Fruit fly (Drosophila melanogaster) whole organism, embryonic: ENCODE data around the gene CG10343.
A peak's percentile ranks its signal among the peaks of the same experiment; 100 is the strongest.

ENCODE experiments used
- Bdp1 ChIP-seq: fragments of 200-800 bp; sonication (Bioruptor generic); optimal IDR thresholded peaks from 3 replicates; lab custom pipeline; 2016; ENCODE audit warnings: missing biosample characterization, missing genetic modification characterization
- CG10321 ChIP-seq: fragments of 200-800 bp; sonication (Bioruptor generic); IDR thresholded peaks from 2 replicates; pipeline ENCODE4 v1.3.6; 2022; ENCODE audit warnings: missing biosample characterization, missing genetic modification characterization
- CG10543 ChIP-seq: fragments of 200-800 bp; sonication (Bioruptor generic); optimal IDR thresholded peaks from 3 replicates; lab custom pipeline; 2017; ENCODE audit warnings: missing biosample characterization, mild to moderate bottlenecking, missing genetic modification characterization, moderate library complexity
- CG11085 ChIP-seq: fragments of 200-800 bp; sonication (Bioruptor generic); IDR thresholded peaks from 2 replicates; pipeline ENCODE4 v1.3.6; 2022; ENCODE audit warnings: missing biosample characterization, missing genetic modification characterization
- CG11504 ChIP-seq: fragments of 200-800 bp; sonication (Bioruptor generic); optimal IDR thresholded peaks from 3 replicates; lab custom pipeline; 2019; ENCODE audit warnings: missing biosample characterization, mild to moderate bottlenecking, missing genetic modification characterization, moderate library complexity
- CG11695 ChIP-seq: fragments of 200-800 bp; sonication (Bioruptor generic); IDR thresholded peaks from 3 replicates; pipeline ENCODE4 v1.3.6; 2022; ENCODE audit warnings: missing biosample characterization, missing genetic modification characterization
- CG11723 ChIP-seq: fragments of 200-800 bp; sonication (Bioruptor generic); optimal IDR thresholded peaks from 2 replicates; lab custom pipeline; 2017; ENCODE audit warnings: missing biosample characterization, mild to moderate bottlenecking, missing genetic modification characterization
- CG12104 ChIP-seq: fragments of 200-800 bp; sonication (Bioruptor generic); optimal IDR thresholded peaks from 3 replicates; lab custom pipeline; 2016; ENCODE audit warnings: missing biosample characterization, missing genetic modification characterization
- CG1233 ChIP-seq: fragments of 200-800 bp; sonication (Bioruptor generic); optimal IDR thresholded peaks from 4 replicates; lab custom pipeline; 2018; ENCODE audit warnings: missing biosample characterization, mild to moderate bottlenecking, missing genetic modification characterization
- CG13296 ChIP-seq: fragments of 200-800 bp; sonication (Bioruptor generic); optimal IDR thresholded peaks from 3 replicates; lab custom pipeline; 2018; ENCODE audit warnings: missing biosample characterization, mild to moderate bottlenecking, missing genetic modification characterization
- CG2889 ChIP-seq: fragments of 200-800 bp; sonication (Bioruptor generic); IDR thresholded peaks from 3 replicates; pipeline ENCODE4 v1.3.6; 2022; ENCODE audit warnings: missing biosample characterization, missing genetic modification characterization
- CG31388 ChIP-seq: fragments of 200-800 bp; sonication (Bioruptor generic); optimal IDR thresholded peaks from 2 replicates; lab custom pipeline; 2016; ENCODE audit warnings: missing biosample characterization, missing genetic modification characterization
- CG31441 ChIP-seq: fragments of 200-800 bp; sonication (Bioruptor generic); IDR thresholded peaks from 2 replicates; pipeline ENCODE4 v1.3.6; 2022; ENCODE audit warnings: missing biosample characterization, missing genetic modification characterization
- CG3163 ChIP-seq: fragments of 200-800 bp; sonication (Bioruptor generic); optimal IDR thresholded peaks from 3 replicates; lab custom pipeline; 2016; ENCODE audit warnings: missing biosample characterization, missing genetic modification characterization
- CG33557 ChIP-seq: fragments of 200-800 bp; sonication (Bioruptor generic); optimal IDR thresholded peaks from 2 replicates; lab custom pipeline; 2019; ENCODE audit warnings: missing biosample characterization, mild to moderate bottlenecking, missing genetic modification characterization, moderate library complexity
- CG3847 ChIP-seq: fragments of 200-800 bp; sonication (Bioruptor generic); IDR thresholded peaks from 2 replicates; pipeline ENCODE4 v1.3.6; 2022; ENCODE audit warnings: missing biosample characterization, missing genetic modification characterization
- CG6654 ChIP-seq: fragments of 200-800 bp; sonication (Bioruptor generic); optimal IDR thresholded peaks from 2 replicates; lab custom pipeline; 2017; ENCODE audit warnings: missing biosample characterization, mild to moderate bottlenecking, missing genetic modification characterization
- CG6683 ChIP-seq: fragments of 200-800 bp; sonication (Bioruptor generic); optimal IDR thresholded peaks from 2 replicates; lab custom pipeline; 2017; ENCODE audit warnings: missing biosample characterization, mild to moderate bottlenecking, missing genetic modification characterization, missing genetic modification reagents
- CG7745 ChIP-seq: fragments of 200-800 bp; sonication (Bioruptor generic); optimal IDR thresholded peaks from 2 replicates; lab custom pipeline; 2018; ENCODE audit warnings: missing biosample characterization, mild to moderate bottlenecking, missing genetic modification characterization, moderate library complexity
- CG7928 ChIP-seq: fragments of 200-800 bp; sonication (Bioruptor generic); optimal IDR thresholded peaks from 2 replicates; lab custom pipeline; 2017; ENCODE audit warnings: missing biosample characterization, mild to moderate bottlenecking, missing genetic modification characterization
- CG9609 ChIP-seq: fragments of 200-800 bp; sonication (Bioruptor generic); optimal IDR thresholded peaks from 3 replicates; lab custom pipeline; 2016; ENCODE audit warnings: missing biosample characterization, missing genetic modification characterization
- CG9727 ChIP-seq: fragments of 200-800 bp; sonication (Bioruptor generic); optimal IDR thresholded peaks from 3 replicates; lab custom pipeline; 2017; ENCODE audit warnings: missing biosample characterization, mild to moderate bottlenecking, missing genetic modification characterization
- CG9876 ChIP-seq: fragments of 200-800 bp; sonication (Bioruptor generic); optimal IDR thresholded peaks from 2 replicates; lab custom pipeline; 2016; ENCODE audit warnings: missing biosample characterization, missing genetic modification characterization
- Chrac-16 ChIP-seq: fragments of 200-800 bp; sonication (Bioruptor generic); optimal IDR thresholded peaks from 3 replicates; lab custom pipeline; 2016; ENCODE audit warnings: missing biosample characterization, missing genetic modification characterization
- Deaf1 ChIP-seq: fragments of 200-800 bp; optimal IDR thresholded peaks from 3 replicates; lab custom pipeline; 2019; ENCODE audit warnings: missing biosample characterization, mild to moderate bottlenecking, missing genetic modification characterization, moderate library complexity
- MBD-R2 ChIP-seq: fragments of 200-800 bp; sonication (Bioruptor generic); IDR thresholded peaks from 2 replicates; pipeline ENCODE4 v1.3.6; 2022; ENCODE audit warnings: missing biosample characterization, missing genetic modification characterization
- Mrtf ChIP-seq: fragments of 200-800 bp; sonication (Bioruptor generic); IDR thresholded peaks from 3 replicates; pipeline ENCODE4 v1.3.6; 2022; ENCODE audit warnings: missing biosample characterization, missing genetic modification characterization
- Neu2 ChIP-seq: fragments of 200-800 bp; sonication (Bioruptor generic); optimal IDR thresholded peaks from 3 replicates; lab custom pipeline; 2016; ENCODE audit warnings: missing biosample characterization, missing genetic modification characterization, borderline replicate concordance
- Side ChIP-seq: fragments of 200-800 bp; sonication (Bioruptor generic); optimal IDR thresholded peaks from 2 replicates; lab custom pipeline; 2016; ENCODE audit warnings: missing biosample characterization, missing genetic modification characterization
- ara ChIP-seq: fragments of 200-800 bp; sonication (Bioruptor generic); IDR thresholded peaks from 2 replicates; pipeline ENCODE4 v1.3.6; 2022; ENCODE audit warnings: missing biosample characterization, missing genetic modification characterization
- bab2 ChIP-seq: fragments of 200-800 bp; sonication (Bioruptor generic); optimal IDR thresholded peaks from 2 replicates; lab custom pipeline; 2016; ENCODE audit warnings: missing biosample characterization, missing genetic modification characterization
- chm ChIP-seq: fragments of 200-800 bp; sonication (Bioruptor generic); IDR thresholded peaks from 2 replicates; pipeline ENCODE4 v1.3.6; 2022; ENCODE audit warnings: missing biosample characterization, missing genetic modification characterization
- corto ChIP-seq: fragments of 200-800 bp; sonication (Bioruptor generic); optimal IDR thresholded peaks from 2 replicates; lab custom pipeline; 2016; ENCODE audit warnings: missing biosample characterization, mild to moderate bottlenecking, missing genetic modification characterization, moderate library complexity
- fru ChIP-seq: fragments of >200 bp; optimal IDR thresholded peaks from 2 replicates; lab custom pipeline; 2017
- gce ChIP-seq: fragments of 200-800 bp; sonication (Bioruptor generic); IDR thresholded peaks from 3 replicates; pipeline ENCODE4 v1.3.6; 2022; ENCODE audit warnings: missing biosample characterization, missing genetic modification characterization
- her ChIP-seq: fragments of 200-800 bp; sonication (Bioruptor generic); optimal IDR thresholded peaks from 2 replicates; lab custom pipeline; 2016; ENCODE audit warnings: missing biosample characterization, missing genetic modification characterization
- insv ChIP-seq, 2 experiments: fragments of 200-800 bp; sonication (Bioruptor generic); optimal IDR thresholded peaks; 3 replicates each; lab custom pipeline; 2016 to 2018; ENCODE audit warnings: missing biosample characterization in 2 of 2, missing genetic modification characterization in 2 of 2
- lmd ChIP-seq: fragments of 200-800 bp; sonication (Bioruptor generic); IDR thresholded peaks from 2 replicates; pipeline ENCODE4 v1.3.6; 2022; ENCODE audit warnings: missing biosample characterization, missing genetic modification characterization
- mld ChIP-seq: fragments of 200-800 bp; sonication (Bioruptor generic); IDR thresholded peaks from 3 replicates; pipeline ENCODE4 v1.3.6; 2022; ENCODE audit warnings: missing biosample characterization, missing genetic modification characterization; ENCODE audit not compliant: partially characterized antibody
- onecut ChIP-seq: fragments of 200-800 bp; sonication (Bioruptor generic); IDR thresholded peaks from 2 replicates; pipeline ENCODE4 v1.3.6; 2022; ENCODE audit warnings: missing biosample characterization, missing genetic modification characterization
- pita ChIP-seq: fragments of 200-800 bp; sonication (Bioruptor generic); optimal IDR thresholded peaks from 2 replicates; lab custom pipeline; 2017; ENCODE audit warnings: missing biosample characterization, mild to moderate bottlenecking, missing genetic modification characterization
- pum ChIP-seq: fragments of 200-800 bp; sonication (Bioruptor generic); optimal IDR thresholded peaks from 2 replicates; lab custom pipeline; 2016; ENCODE audit warnings: missing biosample characterization, missing genetic modification characterization
- pzg ChIP-seq: fragments of 200-800 bp; sonication (Bioruptor generic); optimal IDR thresholded peaks from 3 replicates; lab custom pipeline; 2018; ENCODE audit warnings: missing biosample characterization, mild to moderate bottlenecking, missing genetic modification characterization, moderate library complexity
- stwl ChIP-seq: fragments of 200-800 bp; sonication (Bioruptor generic); optimal IDR thresholded peaks from 3 replicates; lab custom pipeline; 2018; ENCODE audit warnings: missing biosample characterization, mild to moderate bottlenecking, missing genetic modification characterization, moderate library complexity
- sug ChIP-seq: fragments of 200-800 bp; optimal IDR thresholded peaks from 2 replicates; lab custom pipeline; 2019; ENCODE audit warnings: missing biosample characterization, mild to moderate bottlenecking, missing genetic modification characterization, moderate library complexity
- trem ChIP-seq: fragments of 200-800 bp; optimal IDR thresholded peaks from 3 replicates; lab custom pipeline; 2019; ENCODE audit warnings: missing biosample characterization, mild to moderate bottlenecking, missing genetic modification characterization, moderate library complexity
- tx ChIP-seq: fragments of 200-800 bp; sonication (Bioruptor generic); optimal IDR thresholded peaks from 2 replicates; lab custom pipeline; 2016; ENCODE audit warnings: missing biosample characterization, missing genetic modification characterization
- vvl ChIP-seq: fragments of 200-800 bp; sonication (Bioruptor generic); IDR thresholded peaks from 2 replicates; pipeline ENCODE4 v1.3.6; 2022; ENCODE audit warnings: missing biosample characterization, missing genetic modification characterization
- wor ChIP-seq: fragments of 200-800 bp; sonication (Bioruptor generic); IDR thresholded peaks from 2 replicates; pipeline ENCODE4 v1.3.6; 2022; ENCODE audit warnings: missing biosample characterization, missing genetic modification characterization

Gene CG10343

DNA sequence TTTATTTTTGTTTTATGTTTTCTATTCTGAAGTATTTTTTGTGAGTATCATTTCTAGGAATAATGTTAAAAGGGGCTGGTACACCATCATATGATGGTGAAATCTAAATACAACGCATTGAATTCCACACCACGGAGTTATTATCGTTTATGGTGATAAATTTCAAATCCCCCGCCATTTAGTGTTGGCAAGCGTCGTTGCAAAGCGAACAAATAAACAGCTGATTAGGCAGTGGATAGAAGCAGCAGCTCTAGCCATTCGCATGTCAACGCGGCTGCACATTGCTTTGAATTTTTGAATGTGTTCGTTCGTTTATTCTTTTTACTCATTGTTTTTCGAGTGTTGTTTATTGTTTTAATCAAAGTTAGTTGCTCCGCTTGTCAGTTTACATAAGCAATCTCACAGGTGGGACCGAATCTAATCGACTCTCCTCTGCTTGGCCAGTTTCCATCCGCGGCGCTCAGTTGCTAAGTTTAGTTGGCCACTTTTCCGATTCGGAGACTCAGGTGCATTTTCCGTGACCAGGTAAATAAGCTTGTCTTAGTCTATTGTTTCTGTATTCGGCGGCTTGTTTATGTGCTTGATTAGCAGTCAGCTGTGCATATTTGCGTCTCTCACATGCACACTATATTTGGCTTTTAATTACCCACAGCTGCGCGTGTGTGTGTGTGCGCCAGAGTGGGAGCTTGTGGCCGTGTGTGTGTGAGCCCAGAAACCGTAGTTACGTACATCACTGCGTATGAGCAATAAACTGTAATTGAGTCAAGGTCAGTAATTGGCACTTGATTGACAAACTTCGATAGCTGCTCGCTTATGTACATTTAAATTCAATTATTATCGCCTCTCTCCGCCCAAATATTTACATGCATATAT, 26.1 kb upstream of the CG10343 start, which contains the start of the genes Mst36Fa and CG31751 (continued):
- TF ChIP-seq CG11695 (GFP tag; lab: Robert Waterston, UW) (peak; percentile 71), trem (tag; lab: Kevin White, UChicago) (peak; percentile 7), wor (GFP tag; lab: Robert Waterston, UW) (no peak), CG13296 (peak; percentile 89), CG1233 (GFP tag; lab: Kevin White, UChicago) (peak; percentile 87), CG10543 (GFP tag; lab: Kevin White, UChicago) (peak; percentile 90), Side (GFP tag; lab: Kevin White, UChicago) (peak; percentile 75), Chrac-16 (no peak), lmd (GFP tag; lab: Robert Waterston, UW) (peak; percentile 39; the same call in 1 of the 2 replicates), CG11085 (0 out of 2 replicates have a peak, but pooled peaks have one; percentile 30), CG7928 (GFP tag; lab: Kevin White, UChicago) (peak; percentile 58), pita (GFP tag; lab: Kevin White, UChicago) (no peak), insv (GFP tag; optimal IDR thresholded peaks at IDR 0.05; lab: Kevin White, UChicago) (peak in 1 of 2 experiments; percentile 66), CG9876 (GFP tag; lab: Kevin White, UChicago) (peak; percentile 50), CG11723 (GFP tag; lab: Kevin White, UChicago) (peak; percentile 86), vvl (GFP tag; lab: Robert Waterston, UW) (peak; percentile 46; the same call in 1 of the 2 replicates), ara (GFP tag; lab: Robert Waterston, UW) (peak; percentile 19; the same call in 1 of the 2 replicates), onecut (GFP tag; lab: Robert Waterston, UW) (peak; percentile 74), CG12104 (GFP tag; lab: Kevin White, UChicago) (peak; percentile 73), MBD-R2 (GFP tag; lab: Robert Waterston, UW) (peak; percentile 81), CG9609 (GFP tag; lab: Kevin White, UChicago) (peak; percentile 71), Neu2 (GFP tag; lab: Kevin White, UChicago) (no peak), gce (GFP tag; lab: Robert Waterston, UW) (peak; percentile 44; the same call in 1 of the 3 replicates), CG9727 (GFP tag; lab: Kevin White, UChicago) (peak; percentile 77), sug (peak; percentile 96), mld (GFP tag; lab: Robert Waterston, UW) (no peak), pum (GFP tag; lab: Kevin White, UChicago) (peak; percentile 54), Mrtf (GFP tag; lab: Robert Waterston, UW) (peak; percentile 29; the same call in 1 of the 3 replicates), fru (lab: Kevin White, UChicago) (no peak), pzg (GFP tag; lab: Kevin White, UChicago) (peak; percentile 88), her (peak; percentile 80), CG10321 (GFP tag; lab: Robert Waterston, UW) (no peak), CG3163 (GFP tag; lab: Kevin White, UChicago) (peak; percentile 67), Bdp1 (GFP tag; lab: Kevin White, UChicago) (peak; percentile 76), CG33557 (GFP tag; lab: Kevin White, UChicago) (peak; percentile 36), chm (GFP tag; lab: Robert Waterston, UW) (peak; percentile 74), tx (peak; percentile 78), CG6654 (GFP tag; lab: Kevin White, UChicago) (peak; percentile 29), CG11504 (tag; lab: Kevin White, UChicago) (peak; percentile 67), CG7745 (tag; lab: Kevin White, UChicago) (peak; percentile 54), CG6683 (GFP tag; lab: Kevin White, UChicago) (peak; percentile 84), CG31388 (GFP tag; lab: Kevin White, UChicago) (no peak), Deaf1 (tag; lab: Kevin White, UChicago) (no peak), CG2889 (GFP tag; lab: Robert Waterston, UW) (no peak), corto (no peak), CG3847 (GFP tag; lab: Robert Waterston, UW) (peak; percentile 28; the same call in 1 of the 2 replicates), bab2 (peak; percentile 83), CG31441 (GFP tag; lab: Robert Waterston, UW) (no peak; the same call in 1 of the 2 replicates), stwl (tag; lab: Kevin White, UChicago) (peak; percentile 72)
